Worm (Caenorhabditis elegans) whole organism, dauer: Measurements from ENCODE around the gene K08D8.1.

ENCODE experiments used
- unc-62 ChIP-seq: sonication (generic microtip); optimal IDR thresholded peaks from 2 replicates; lab custom pipeline; 2017; ENCODE audit warnings: missing biosample characterization, missing genetic modification reagents, missing genetic modification characterization

K08D8.1 gene

ce11 chrIV:12918256-12918655 lies 26.0 kb downstream of the K08D8.1 start, which contains the start of gene C32H11.3:
Gene C32H11.3, plus strand, starts transcription at chrIV:12918556.
- no peak for TF ChIP-seq unc-62

DNA sequence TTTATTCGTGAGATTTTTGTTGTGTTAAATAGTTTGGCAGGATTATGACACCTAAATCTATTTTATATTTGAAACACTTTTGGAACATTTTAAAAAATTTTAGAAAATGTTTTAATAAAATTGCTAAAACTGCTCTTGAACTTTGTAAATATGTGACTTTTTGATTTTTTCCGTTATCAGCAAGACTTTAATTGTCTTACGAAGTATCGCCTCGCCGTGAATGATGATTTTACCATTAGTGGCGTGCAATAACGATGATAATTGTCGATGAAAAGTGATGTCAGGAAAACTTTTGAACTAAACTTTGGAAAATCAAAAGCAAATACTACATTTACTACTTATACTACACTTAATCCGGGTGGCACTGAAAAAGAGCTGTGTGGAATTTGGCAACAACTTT lies 28.3 kb downstream of the K08D8.1 start:
- no peak for TF ChIP-seq unc-62

DNA sequence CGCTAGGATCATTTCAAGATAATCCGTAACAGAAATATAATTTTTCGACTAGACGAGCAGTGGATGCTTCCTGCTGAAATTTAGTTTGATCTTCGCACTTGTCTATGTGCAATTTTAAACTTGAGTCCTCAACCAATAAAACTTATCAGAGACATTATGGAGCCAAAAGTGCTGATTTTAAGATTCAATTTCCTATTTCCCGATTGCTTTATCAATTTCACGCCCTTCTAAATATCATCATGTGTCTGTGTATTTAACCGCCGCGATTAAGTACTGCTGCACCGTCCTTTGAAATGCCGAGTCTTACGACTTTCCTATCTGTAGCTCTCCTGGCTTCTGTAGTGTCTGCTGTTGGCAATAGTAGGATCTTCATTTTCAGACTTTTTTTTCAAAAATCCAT lies 28.7 kb downstream of the K08D8.1 start, which contains the start of gene C32H11.4:
Gene C32H11.4, plus strand, starts transcription at position 238 of the 400 bp plus-strand sequence.
- TF ChIP-seq unc-62, result no peak

ce11 chrIV:12924332-12924731 lies 32.0 kb downstream of the K08D8.1 start, which contains the start of gene srlf-4:
Gene srlf-4, minus strand, starts transcription at chrIV:12924432.
- TF ChIP-seq unc-62, result no peak

- TF ChIP-seq unc-62, result no peak
Observed at ce11 chrIV:12926639-12927038, 34.3 kb downstream of the K08D8.1 start, which contains the start of gene srlf-5. Gene srlf-5, minus strand, starts transcription at chrIV:12926739.

DNA sequence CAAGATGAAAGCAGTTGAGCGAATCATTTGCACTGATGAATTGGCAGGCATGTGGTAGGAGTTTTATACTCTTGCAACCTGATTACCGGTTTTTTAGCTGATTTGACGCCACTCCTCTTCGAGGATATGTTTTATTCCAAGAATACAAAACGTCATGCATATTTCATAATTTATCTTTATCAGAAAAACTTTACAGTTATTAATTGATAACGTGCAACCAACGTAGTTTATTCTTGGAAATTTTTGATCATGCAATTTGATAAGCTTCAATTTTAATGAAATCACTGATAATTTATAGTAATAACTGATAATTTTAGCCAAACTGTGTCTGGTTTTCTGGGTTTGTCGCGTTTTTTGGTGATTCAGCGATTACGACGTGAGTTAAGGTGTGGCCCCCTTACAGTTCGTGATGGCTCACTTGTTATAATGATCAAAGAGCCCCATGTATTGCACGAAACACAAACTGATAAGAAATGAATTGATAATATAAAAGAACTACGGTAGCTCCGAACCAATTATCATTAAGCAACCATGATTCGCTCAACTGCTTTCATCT lies 44.0 kb downstream of the K08D8.1 start, which contains the start of the genes cld-1 and dod-21:
Gene cld-1, minus strand, starts transcription at position 51 of the 556 bp plus-strand sequence.
Gene dod-21, plus strand, starts transcription at position 518 of the 556 bp plus-strand sequence.
- TF ChIP-seq unc-62, result no peak

- no peak for TF ChIP-seq unc-62
Observed at ce11 chrIV:12941254-12941653, 49.0 kb downstream of the K08D8.1 start, which contains the start of gene dod-24. Gene dod-24, minus strand, starts transcription at chrIV:12941354.

DNA sequence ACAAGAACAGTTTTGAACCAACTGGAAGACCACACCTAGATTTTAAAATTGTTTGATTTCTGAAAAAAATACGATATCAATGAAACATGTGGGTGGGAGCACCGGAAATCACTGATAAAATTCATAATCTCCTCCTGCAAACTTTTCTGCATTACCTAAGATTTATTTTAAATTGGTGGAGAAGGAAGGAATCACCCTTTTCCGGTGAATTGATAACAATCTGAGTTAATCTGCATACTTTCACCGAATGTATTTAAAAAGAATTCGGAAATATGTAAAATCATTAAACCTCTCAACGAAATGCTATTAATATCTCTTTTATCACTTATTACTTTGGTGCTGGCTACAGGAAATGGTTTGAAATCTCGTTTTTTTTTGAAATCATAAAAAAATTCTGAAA lies 50.3 kb downstream of the K08D8.1 start, which contains the start of gene dct-19:
Gene dct-19, plus strand, starts transcription at position 301 of the 400 bp plus-strand sequence.
- no peak for TF ChIP-seq unc-62
